Fruit fly (Drosophila melanogaster): ENCODE data around the gene Cpr64Aa.
A peak's percentile ranks its signal among the peaks of the same experiment; 100 is the strongest.

The Cpr64Aa gene

dm6 chr3L:4221226-4221770 lies 12.3 kb upstream of the Cpr64Aa start (continued):
- TF ChIP-seq CG8281 (tag; optimal IDR thresholded peaks at IDR 0.05), result no peak
- no peak for TF ChIP-seq az2 (GFP tag; optimal IDR thresholded peaks at IDR 0.05)
- no peak for TF ChIP-seq CG43689 (GFP tag; IDR thresholded peaks at IDR 0.05)
- TF ChIP-seq CG30431 (GFP tag; optimal IDR thresholded peaks at IDR 0.05), result no peak
- TF ChIP-seq CG9437 (GFP tag; optimal IDR thresholded peaks at IDR 0.05), result no peak
- TF ChIP-seq Dfd (GFP tag; optimal IDR thresholded peaks at IDR 0.05), result no peak
- TF ChIP-seq YL-1 (GFP tag; optimal IDR thresholded peaks at IDR 0.05), result no peak
- TF ChIP-seq CG1792 (GFP tag; optimal IDR thresholded peaks at IDR 0.05), result no peak
- TF ChIP-seq hkb (optimal IDR thresholded peaks at IDR 0.05), result no peak
- no peak for TF ChIP-seq hkb (GFP tag; IDR thresholded peaks at IDR 0.05)
- TF ChIP-seq B-H2 (GFP tag; optimal IDR thresholded peaks at IDR 0.05), result peak; percentile 40
- no peak for TF ChIP-seq bsh (GFP tag; optimal IDR thresholded peaks at IDR 0.05)
- TF ChIP-seq gfzf (GFP tag; optimal IDR thresholded peaks at IDR 0.05), result no peak
- TF ChIP-seq Usf (GFP tag; optimal IDR thresholded peaks at IDR 0.05), result no peak
- TF ChIP-seq CG6791 (GFP tag; IDR thresholded peaks at IDR 0.05; ENCODE audit: partially characterized antibody), result 0 out of 3 replicates have a peak, but pooled peaks have one; percentile 33
- TF ChIP-seq Dref (GFP tag; IDR thresholded peaks at IDR 0.05), result no peak; the same call in 1 of the 2 replicates
- no peak for TF ChIP-seq CG8388 (GFP tag; optimal IDR thresholded peaks at IDR 0.05)
- 0 out of 3 replicates have a peak, but pooled peaks have one; percentile 41 for TF ChIP-seq so (GFP tag; IDR thresholded peaks at IDR 0.05)
- peak; percentile 54; the same call in 1 of the 2 replicates for TF ChIP-seq CG32532 (GFP tag; IDR thresholded peaks at IDR 0.05)
- peak; percentile 99 for TF ChIP-seq sd (tag; optimal IDR thresholded peaks at IDR 0.05)
- no peak for TF ChIP-seq zfh2 (GFP tag; optimal IDR thresholded peaks at IDR 0.05)
- no peak for TF ChIP-seq nerfin-2 (GFP tag; IDR thresholded peaks at IDR 0.05; ENCODE audit: partially characterized antibody)
- no peak for TF ChIP-seq wdn (GFP tag; IDR thresholded peaks at IDR 0.05)
- TF ChIP-seq CG14965 (GFP tag; optimal IDR thresholded peaks at IDR 0.05; ENCODE audit: borderline replicate concordance), result no peak
- no peak for TF ChIP-seq Trl (optimal IDR thresholded peaks at IDR 0.05)
- no peak for TF ChIP-seq Trl (GFP tag; optimal IDR thresholded peaks at IDR 0.05)
- no peak for TF ChIP-seq Dad (GFP tag; optimal IDR thresholded peaks at IDR 0.05)
- TF ChIP-seq sima (GFP tag; optimal IDR thresholded peaks at IDR 0.05), result no peak
- 0 out of 2 replicates have a peak, but pooled peaks have one; percentile 11 for TF ChIP-seq CG10321 (GFP tag; IDR thresholded peaks at IDR 0.05)
- TF ChIP-seq Ravus (GFP tag; IDR thresholded peaks at IDR 0.05), result no peak
- TF ChIP-seq Spps (tag; optimal IDR thresholded peaks at IDR 0.05), result no peak
- TF ChIP-seq CG11093 (GFP tag; IDR thresholded peaks at IDR 0.05), result no peak
- TF ChIP-seq vnd (GFP tag; IDR thresholded peaks at IDR 0.05; ENCODE audit: partially characterized antibody), result no peak
- peak; percentile 22 for TF ChIP-seq Meics (GFP tag; optimal IDR thresholded peaks at IDR 0.05)
- TF ChIP-seq CG6765 (GFP tag; optimal IDR thresholded peaks at IDR 0.05), result no peak
- no peak for TF ChIP-seq CG18764 (GFP tag; optimal IDR thresholded peaks at IDR 0.05)
- peak in 1 of 2 experiments; percentile 44 for TF ChIP-seq Pdp1 (GFP tag; optimal IDR thresholded peaks at IDR 0.05)
- no peak for TF ChIP-seq CG12299 (tag; optimal IDR thresholded peaks at IDR 0.05)
- TF ChIP-seq Doc2 (GFP tag; IDR thresholded peaks at IDR 0.05), result no peak
- peak; percentile 14 for TF ChIP-seq CG5180 (GFP tag; optimal IDR thresholded peaks at IDR 0.05)
- no peak for TF ChIP-seq CG2875 (GFP tag; optimal IDR thresholded peaks at IDR 0.05)
- no peak for TF ChIP-seq CG13123 (GFP tag; optimal IDR thresholded peaks at IDR 0.05)

- no peak for TF ChIP-seq ro (GFP tag; IDR thresholded peaks at IDR 0.05)
- TF ChIP-seq lbe (GFP tag; optimal IDR thresholded peaks at IDR 0.05), result peak; percentile 31
- TF ChIP-seq scrt (GFP tag; optimal IDR thresholded peaks at IDR 0.05), result no peak
- TF ChIP-seq CG1603 (tag; optimal IDR thresholded peaks at IDR 0.05), result peak; percentile 38
- TF ChIP-seq ranshi (GFP tag; IDR thresholded peaks at IDR 0.05), result no peak
- TF ChIP-seq CG2875 (GFP tag; optimal IDR thresholded peaks at IDR 0.05), result peak; percentile 16
- TF ChIP-seq CG8359 (GFP tag; optimal IDR thresholded peaks at IDR 0.05; ENCODE audit: borderline replicate concordance), result peak; percentile 26
- TF ChIP-seq Med (GFP tag), result peak; percentile 37
- peak; percentile 2 for TF ChIP-seq Blimp-1 (GFP tag; optimal IDR thresholded peaks at IDR 0.05)
- peak; percentile 15 for TF ChIP-seq CG6813 (GFP tag; optimal IDR thresholded peaks at IDR 0.05)
- TF ChIP-seq stc (GFP tag; IDR thresholded peaks at IDR 0.05), result 0 out of 2 replicates have a peak, but pooled peaks have one; percentile 16
- peak in 1 of 2 experiments; percentile 21 for TF ChIP-seq bsh (GFP tag; optimal IDR thresholded peaks at IDR 0.05)
Measured at dm6 chr3L:4220679-4221078, 11.7 kb upstream of the Cpr64Aa start.

Measured in whole organism, embryonic.